Fruit fly (Drosophila melanogaster) S2 (cell line): Measurements from ENCODE around the gene CG3434.

Experiments used
- CG8478 ChIP-seq: fragments of >200 bp; optimal IDR thresholded peaks from 2 replicates; lab custom pipeline; 2018
- CTCF ChIP-seq, 2 experiments: fragments of >200 bp; optimal IDR thresholded peaks; 2 replicates each; lab custom pipeline; 2018

- TF ChIP-seq CG8478 (lab: Kevin White, UChicago) (no peak), CTCF (optimal IDR thresholded peaks at IDR 0.05; lab: Kevin White, UChicago) (no peak)
These were observed 6.7 kb upstream of the CG3434 start for dm6 chr3L:9467267-9467666.
